Worm (Caenorhabditis elegans) whole organism, mixed stage, embryonic: ENCODE measurements around the gene F38A1.13.

ENCODE experiments used
- M03D4.4 ChIP-seq: sonication (generic microtip); optimal IDR thresholded peaks from 2 replicates; lab custom pipeline; 2017; ENCODE audit warnings: mild to moderate bottlenecking, missing genetic modification characterization, missing compliant biosample characterization
- bed-3 ChIP-seq: fragments of 200-800 bp; sonication (Bioruptor generic); optimal IDR thresholded peaks from 3 replicates; lab custom pipeline; 2018; ENCODE audit warnings: mild to moderate bottlenecking, missing genetic modification characterization, moderate library complexity, missing compliant biosample characterization
- blmp-1 ChIP-seq: fragments of 150-350 bp; optimal IDR thresholded peaks from 2 replicates; lab custom pipeline; 2014; ENCODE audit warnings: missing biosample characterization, missing genetic modification characterization
- ceh-39 ChIP-seq: fragments of 150-350 bp; optimal IDR thresholded peaks from 2 replicates; lab custom pipeline; 2014; ENCODE audit warnings: missing biosample characterization, missing genetic modification characterization
- ceh-43 ChIP-seq: fragments of 200-800 bp; sonication (Bioruptor generic); optimal IDR thresholded peaks from 2 replicates; lab custom pipeline; 2018; ENCODE audit warnings: mild to moderate bottlenecking, missing genetic modification characterization, moderate library complexity, missing compliant biosample characterization
- ceh-83 ChIP-seq: fragments of 200-800 bp; sonication (Bioruptor generic); optimal IDR thresholded peaks from 2 replicates; lab custom pipeline; 2018; ENCODE audit warnings: mild to moderate bottlenecking, missing genetic modification characterization, missing compliant biosample characterization
- ces-1 ChIP-seq: fragments of 150-350 bp; optimal IDR thresholded peaks from 2 replicates; lab custom pipeline; 2014; ENCODE audit warnings: missing biosample characterization, missing genetic modification reagents, missing genetic modification characterization
- cnd-1 ChIP-seq: fragments of 200-800 bp; sonication (Bioruptor generic); optimal IDR thresholded peaks from 2 replicates; lab custom pipeline; 2018; ENCODE audit warnings: mild to moderate bottlenecking, missing genetic modification characterization, missing compliant biosample characterization
- drap-1 ChIP-seq: fragments of 200-800 bp; sonication (Bioruptor generic); optimal IDR thresholded peaks from 3 replicates; lab custom pipeline; 2018; ENCODE audit warnings: mild to moderate bottlenecking, missing genetic modification characterization, missing compliant biosample characterization
- elt-3 ChIP-seq: fragments of 150-350 bp; optimal IDR thresholded peaks from 2 replicates; lab custom pipeline; 2014; ENCODE audit warnings: missing biosample characterization, missing genetic modification characterization
- ham-2 ChIP-seq: fragments of 200-800 bp; sonication (Bioruptor generic); optimal IDR thresholded peaks from 2 replicates; lab custom pipeline; 2018; ENCODE audit warnings: mild to moderate bottlenecking, missing genetic modification characterization, missing compliant biosample characterization
- hlh-1 ChIP-seq: fragments of 150-350 bp; optimal IDR thresholded peaks from 2 replicates; lab custom pipeline; 2014; ENCODE audit warnings: missing biosample characterization, missing genetic modification reagents, missing genetic modification characterization
- lin-13 ChIP-seq: fragments of 150-350 bp; optimal IDR thresholded peaks from 2 replicates; lab custom pipeline; 2014; ENCODE audit warnings: missing biosample characterization, missing genetic modification characterization
- lin-32 ChIP-seq: fragments of 200-800 bp; sonication (Bioruptor generic); optimal IDR thresholded peaks from 2 replicates; lab custom pipeline; 2018; ENCODE audit warnings: mild to moderate bottlenecking, missing genetic modification characterization, missing compliant biosample characterization
- lsy-2 ChIP-seq: fragments of 150-350 bp; optimal IDR thresholded peaks from 2 replicates; lab custom pipeline; 2014; ENCODE audit warnings: missing biosample characterization, missing genetic modification characterization
- mab-5 ChIP-seq: fragments of 150-350 bp; optimal IDR thresholded peaks from 2 replicates; lab custom pipeline; 2014; ENCODE audit warnings: missing biosample characterization, missing genetic modification characterization
- mep-1 ChIP-seq: fragments of 150-350 bp; optimal IDR thresholded peaks from 2 replicates; lab custom pipeline; 2017; ENCODE audit warnings: missing biosample characterization, missing genetic modification reagents, missing genetic modification characterization, inconsistent platforms
- nhr-12 ChIP-seq: fragments of 150-350 bp; optimal IDR thresholded peaks from 2 replicates; lab custom pipeline; 2014; ENCODE audit warnings: missing biosample characterization, missing genetic modification characterization
- nhr-2 ChIP-seq: fragments of 150-350 bp; optimal IDR thresholded peaks from 2 replicates; lab custom pipeline; 2014; ENCODE audit warnings: missing biosample characterization, missing genetic modification characterization
- nhr-237 ChIP-seq: fragments of 150-350 bp; optimal IDR thresholded peaks from 2 replicates; lab custom pipeline; 2014; ENCODE audit warnings: missing biosample characterization, missing genetic modification characterization
- nhr-28 ChIP-seq: fragments of 150-350 bp; optimal IDR thresholded peaks from 2 replicates; lab custom pipeline; 2014; ENCODE audit warnings: missing biosample characterization, missing genetic modification characterization
- nhr-76 ChIP-seq: sonication (generic microtip); optimal IDR thresholded peaks from 2 replicates; lab custom pipeline; 2017; ENCODE audit warnings: missing biosample characterization, missing genetic modification characterization
- pha-4 ChIP-seq: fragments of 150-350 bp; optimal IDR thresholded peaks from 2 replicates; lab custom pipeline; 2018; ENCODE audit warnings: missing biosample characterization, missing genetic modification reagents, missing genetic modification characterization
- sem-2 ChIP-seq: fragments of 200-800 bp; sonication (Bioruptor generic); optimal IDR thresholded peaks from 2 replicates; lab custom pipeline; 2018; ENCODE audit warnings: mild to moderate bottlenecking, missing genetic modification characterization, missing compliant biosample characterization
- snpc-4 ChIP-seq: fragments of 150-350 bp; optimal IDR thresholded peaks from 2 replicates; lab custom pipeline; 2014; ENCODE audit warnings: missing biosample characterization, missing genetic modification characterization
- tbx-8 ChIP-seq: fragments of 200-800 bp; sonication (Bioruptor generic); optimal IDR thresholded peaks from 2 replicates; lab custom pipeline; 2018; ENCODE audit warnings: mild to moderate bottlenecking, missing genetic modification characterization, moderate library complexity, missing compliant biosample characterization
- unc-120 ChIP-seq: sonication (generic microtip); optimal IDR thresholded peaks from 2 replicates; lab custom pipeline; 2017; ENCODE audit warnings: missing genetic modification characterization, missing compliant biosample characterization; ENCODE audit not compliant: poor library complexity, severe bottlenecking
- unc-39 ChIP-seq: fragments of 150-350 bp; optimal IDR thresholded peaks from 2 replicates; lab custom pipeline; 2014; ENCODE audit warnings: missing biosample characterization, missing genetic modification characterization
- unc-62 ChIP-seq: fragments of 150-350 bp; optimal IDR thresholded peaks from 2 replicates; lab custom pipeline; 2014; ENCODE audit warnings: missing biosample characterization, missing genetic modification reagents, missing genetic modification characterization
- zip-8 ChIP-seq: fragments of 150-350 bp; optimal IDR thresholded peaks from 2 replicates; lab custom pipeline; 2014; ENCODE audit warnings: missing biosample characterization, missing genetic modification characterization

The F38A1.13 gene

ce11 chrIV:1277067-1277466 lies 12.0 kb downstream of the F38A1.13 start:
- TF ChIP-seq lsy-2 (tag; lab: Kevin White, UChicago) = peak; percentile 43
- no peak for TF ChIP-seq elt-3 (tag; lab: Kevin White, UChicago)

ce11 chrIV:1278945-1279344 lies 13.9 kb downstream of the F38A1.13 start:
- no peak for TF ChIP-seq nhr-2
- peak; percentile 21 for TF ChIP-seq cnd-1 (tag; lab: Kevin White, UChicago)
- peak; percentile 45 for TF ChIP-seq ces-1 (GFP tag; lab: Kevin White, UChicago)
- TF ChIP-seq, all 35 proteins: peak for 2

ce11 chrIV:1284877-1285276 lies 19.8 kb downstream of the F38A1.13 start:
- TF ChIP-seq nhr-12 (tag; lab: Kevin White, UChicago) (no peak), nhr-28 (no peak), pha-4 (tag; lab: Kevin White, UChicago) (no peak), ces-1 (GFP tag; lab: Kevin White, UChicago) (no peak), bed-3 (GFP tag; lab: Kevin White, UChicago) (no peak), unc-62 (GFP tag; lab: Kevin White, UChicago) (no peak), ham-2 (GFP tag; lab: Kevin White, UChicago) (no peak), mab-5 (tag; lab: Kevin White, UChicago) (no peak), drap-1 (no peak), ceh-83 (GFP tag; lab: Kevin White, UChicago) (no peak), lin-32 (GFP tag; lab: Kevin White, UChicago) (no peak), M03D4.4 (tag; lab: Kevin White, UChicago) (no peak), blmp-1 (tag; lab: Kevin White, UChicago) (no peak), lsy-2 (tag; lab: Kevin White, UChicago) (no peak), zip-8 (tag; lab: Kevin White, UChicago) (no peak)

ce11 chrIV:1286549-1286948 lies 21.5 kb downstream of the F38A1.13 start:
- TF ChIP-seq snpc-4 (tag; lab: Kevin White, UChicago) (no peak), ceh-43 (GFP tag; lab: Kevin White, UChicago) (no peak), unc-39 (tag; lab: Kevin White, UChicago) (no peak), unc-120 (tag; lab: Kevin White, UChicago) (no peak), sem-2 (GFP tag; lab: Kevin White, UChicago) (no peak), mep-1 (tag; lab: Kevin White, UChicago) (no peak), cnd-1 (tag; lab: Kevin White, UChicago) (no peak), nhr-12 (tag; lab: Kevin White, UChicago) (no peak), ceh-83 (GFP tag; lab: Kevin White, UChicago) (no peak), lin-32 (GFP tag; lab: Kevin White, UChicago) (no peak), nhr-237 (tag; lab: Kevin White, UChicago) (no peak), unc-62 (GFP tag; lab: Kevin White, UChicago) (no peak), nhr-76 (tag; lab: Kevin White, UChicago) (no peak), tbx-8 (GFP tag; lab: Kevin White, UChicago) (no peak), ces-1 (GFP tag; lab: Kevin White, UChicago) (no peak), elt-3 (tag; lab: Kevin White, UChicago) (no peak)

- TF ChIP-seq blmp-1 (tag; lab: Kevin White, UChicago) (no peak), unc-39 (tag; lab: Kevin White, UChicago) (no peak), hlh-1 (no peak), ham-2 (GFP tag; lab: Kevin White, UChicago) (no peak), lin-13 (tag; lab: Kevin White, UChicago) (no peak)
- TF ChIP-seq, all 35 proteins: peak for 0
Measured at ce11 chrIV:1289327-1289726, 24.3 kb downstream of the F38A1.13 start, which contains the start of gene plst-1. TSS of gene plst-1 (plus strand) at chrIV:1289627.

ce11 chrIV:1298984-1299383 lies 34.0 kb downstream of the F38A1.13 start:
- no peak for TF ChIP-seq ceh-39 (tag; lab: Kevin White, UChicago)
